Fruit fly (Drosophila melanogaster) whole organism, pupa: ENCODE measurements around the gene Fmr1.
A peak's percentile ranks its signal among the peaks of the same experiment; 100 is the strongest.

ENCODE experiments used
- CG15710 ChIP-seq: fragments of 200-800 bp; sonication (Bioruptor generic); optimal IDR thresholded peaks from 2 replicates; lab custom pipeline; 2018; ENCODE audit warnings: missing biosample characterization, mild to moderate bottlenecking, missing genetic modification characterization, moderate library complexity
- CG32121 ChIP-seq: fragments of 200-800 bp; sonication (Bioruptor generic); IDR thresholded peaks from 2 replicates; pipeline ENCODE4 v1.3.6; 2022; ENCODE audit warnings: missing biosample characterization, missing genetic modification characterization
- CG8159 ChIP-seq: fragments of 200-800 bp; sonication (Bioruptor generic); optimal IDR thresholded peaks from 3 replicates; lab custom pipeline; 2018; ENCODE audit warnings: missing biosample characterization, mild to moderate bottlenecking, missing genetic modification characterization, moderate library complexity
- CG8301 ChIP-seq: fragments of 200-800 bp; sonication (Bioruptor generic); optimal IDR thresholded peaks from 2 replicates; lab custom pipeline; 2018; ENCODE audit warnings: missing biosample characterization, mild to moderate bottlenecking, missing genetic modification characterization
- EcR ChIP-seq: fragments of 200-800 bp; sonication (Bioruptor generic); optimal IDR thresholded peaks from 3 replicates; lab custom pipeline; 2019; ENCODE audit warnings: missing biosample characterization, missing genetic modification characterization, mild to moderate bottlenecking, moderate library complexity, missing genetic modification reagents
- Ets98B ChIP-seq: fragments of 200-800 bp; sonication (Bioruptor generic); IDR thresholded peaks from 2 replicates; pipeline ENCODE4 v1.3.6; 2022; ENCODE audit warnings: missing biosample characterization, missing genetic modification characterization
- Pif1B ChIP-seq: fragments of 200-800 bp; sonication (Bioruptor generic); optimal IDR thresholded peaks from 3 replicates; lab custom pipeline; 2016; ENCODE audit warnings: missing biosample characterization, missing genetic modification characterization
- Snoo ChIP-seq: fragments of 200-800 bp; sonication (Bioruptor generic); optimal IDR thresholded peaks from 3 replicates; lab custom pipeline; 2017; ENCODE audit warnings: missing biosample characterization, mild to moderate bottlenecking, missing genetic modification characterization, inconsistent platforms

DNA sequence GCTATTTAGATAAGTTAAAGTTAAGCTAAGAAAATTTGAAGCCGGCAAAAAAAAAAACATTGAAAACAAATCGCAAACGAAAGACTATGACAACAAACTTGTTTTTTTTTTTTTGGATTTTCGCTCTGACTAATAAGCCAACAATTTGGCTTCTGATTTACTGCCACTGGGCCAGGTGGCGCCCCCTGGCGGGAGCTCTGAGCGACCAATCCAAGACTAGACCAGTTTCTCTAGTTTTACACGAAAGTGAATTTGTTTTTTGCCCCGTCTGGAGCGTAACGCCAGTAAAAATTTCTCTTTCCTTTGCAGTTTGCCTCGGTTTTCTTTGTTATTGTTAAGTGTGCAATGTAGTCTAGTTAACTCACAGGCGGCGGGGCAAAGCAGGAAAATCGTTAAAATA is 14.8 kb upstream of the Fmr1 start:
- peak; percentile 45 for TF ChIP-seq CG8301 (tag; lab: Kevin White, UChicago)
- no peak for TF ChIP-seq Snoo
- TF ChIP-seq Ets98B (GFP tag; lab: Robert Waterston, UW), result peak; percentile 42; the same call in 1 of the 2 replicates
- TF ChIP-seq Pif1B (GFP tag; lab: Kevin White, UChicago), result no peak
- no peak for TF ChIP-seq EcR
- TF ChIP-seq CG8159 (tag; lab: Kevin White, UChicago), result no peak
- no peak for TF ChIP-seq CG15710
- TF ChIP-seq CG32121 (GFP tag; lab: Robert Waterston, UW), result no peak
